Worm (Caenorhabditis elegans): ENCODE results near the gene K12H6.9.
A peak's percentile ranks its signal among the peaks of the same experiment; 100 is the strongest.

K12H6.9 gene

DNA sequence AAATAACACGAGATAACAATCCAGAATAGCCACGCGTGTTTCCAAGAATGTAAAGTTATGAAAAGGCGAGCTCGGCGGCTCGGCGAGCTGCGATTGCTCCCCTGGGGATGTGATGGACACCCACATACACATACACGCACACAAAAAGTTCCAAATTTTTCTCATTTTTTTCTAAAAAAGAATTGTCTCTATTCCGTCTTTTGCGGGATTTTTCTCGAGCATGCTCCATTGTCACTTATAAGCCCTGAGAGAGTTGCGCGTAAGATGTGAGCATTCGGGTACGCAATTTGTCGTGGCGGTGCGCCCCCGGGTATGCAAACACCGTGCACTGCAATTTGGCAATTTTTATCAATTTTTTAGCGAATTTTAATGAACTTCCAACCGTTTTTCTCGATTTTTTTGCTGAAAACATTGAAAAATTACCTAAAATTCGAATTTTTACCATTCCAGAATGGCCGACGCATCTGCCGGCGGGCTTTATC is 37.1 kb upstream of the K12H6.9 start, which contains the start of the genes F08D12.12 and srpa-72:
TSS of gene F08D12.12 (minus strand) at position 51 of the 482 bp plus-strand sequence.
TSS of gene srpa-72 (plus strand) at position 451 of the 482 bp plus-strand sequence.
- TF ChIP-seq tbx-37 (GFP tag; conservative IDR thresholded peaks at IDR 0.05), result no peak
- TF ChIP-seq tbx-11 (GFP tag; IDR thresholded peaks at IDR 0.05), result no peak
- TF ChIP-seq F13C5.2 (tag; optimal IDR thresholded peaks at IDR 0.05), result peak; percentile 46
- no peak for TF ChIP-seq ceh-13 (GFP tag; optimal IDR thresholded peaks at IDR 0.05)
- no peak for TF ChIP-seq ceh-36 (tag; optimal IDR thresholded peaks at IDR 0.05)
- TF ChIP-seq aly-1 (tag; optimal IDR thresholded peaks at IDR 0.05), result no peak
- no peak for TF ChIP-seq sea-1 (GFP tag; conservative IDR thresholded peaks at IDR 0.05)

DNA sequence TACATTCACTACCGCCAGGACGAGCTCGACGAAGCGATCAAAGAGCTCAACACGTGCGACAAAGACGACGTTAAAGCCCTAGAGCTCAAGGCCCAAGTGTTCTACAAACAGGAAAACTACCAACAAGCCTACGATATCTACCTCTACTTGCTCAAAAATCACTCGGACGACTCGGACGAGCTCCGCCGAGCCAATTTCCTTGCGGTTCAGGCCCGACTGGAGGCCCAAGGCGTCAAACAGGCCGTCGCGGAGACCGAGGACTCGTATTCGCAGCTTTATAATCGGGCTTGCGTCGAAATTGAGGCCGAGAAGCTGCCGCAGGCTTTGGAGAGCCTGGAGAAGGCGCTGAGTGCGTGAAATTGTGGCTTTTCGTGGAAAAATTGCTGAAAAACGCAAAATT is 36.4 kb upstream of the K12H6.9 start:
- no peak for TF ChIP-seq hmg-4 (GFP tag; optimal IDR thresholded peaks at IDR 0.05)
- TF ChIP-seq ama-1 (optimal IDR thresholded peaks at IDR 0.05), result no peak
- TF ChIP-seq flt-1 (GFP tag; IDR thresholded peaks at IDR 0.05), result no peak
- TF ChIP-seq pes-1 (GFP tag; IDR thresholded peaks at IDR 0.05), result no peak
- TF ChIP-seq scrt-1 (GFP tag; IDR thresholded peaks at IDR 0.05), result no peak
- no peak for TF ChIP-seq F13C5.2 (tag; optimal IDR thresholded peaks at IDR 0.05)
- TF ChIP-seq sea-1 (GFP tag; conservative IDR thresholded peaks at IDR 0.05), result no peak
- TF ChIP-seq ets-7 (tag; optimal IDR thresholded peaks at IDR 0.05), result no peak

- TF ChIP-seq ceh-13 (GFP tag; optimal IDR thresholded peaks at IDR 0.05) (no peak), F13C5.2 (tag; optimal IDR thresholded peaks at IDR 0.05) (no peak), scrt-1 (GFP tag; IDR thresholded peaks at IDR 0.05) (no peak), sea-1 (GFP tag; conservative IDR thresholded peaks at IDR 0.05) (no peak), hmg-4 (GFP tag; optimal IDR thresholded peaks at IDR 0.05) (no peak), tra-4 (tag; optimal IDR thresholded peaks at IDR 0.05) (no peak), pes-1 (GFP tag; IDR thresholded peaks at IDR 0.05) (no peak), B0310.2 (tag; optimal IDR thresholded peaks at IDR 0.05) (no peak), ceh-36 (tag; optimal IDR thresholded peaks at IDR 0.05) (no peak), ama-1 (optimal IDR thresholded peaks at IDR 0.05) (no peak), hnd-1 (tag; optimal IDR thresholded peaks at IDR 0.05) (no peak), flt-1 (GFP tag; IDR thresholded peaks at IDR 0.05) (no peak)
Observed at ce11 chrII:2791693-2792092, 32.5 kb upstream of the K12H6.9 start.

DNA sequence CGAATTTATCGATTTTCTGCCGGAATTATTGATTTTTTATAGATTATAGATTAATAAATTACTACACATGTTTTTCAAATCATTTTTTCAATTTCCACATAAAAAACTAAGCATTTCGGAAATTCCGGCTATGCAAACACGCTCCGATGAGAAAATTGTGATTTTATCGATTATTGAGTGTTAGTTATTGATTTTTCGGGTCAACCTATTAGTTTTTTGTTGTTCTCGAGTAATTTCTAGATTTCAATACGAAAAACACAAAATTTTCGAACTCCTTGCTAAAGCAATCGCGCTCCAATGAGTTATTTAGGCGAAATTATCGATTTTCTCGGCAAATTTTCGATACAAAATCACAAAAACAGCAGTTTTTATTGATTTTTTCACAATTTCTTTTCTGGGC is 28.8 kb upstream of the K12H6.9 start:
- TF ChIP-seq hmbx-1 (tag; optimal IDR thresholded peaks at IDR 0.05) (no peak), sea-1 (GFP tag; conservative IDR thresholded peaks at IDR 0.05) (no peak), ama-1 (optimal IDR thresholded peaks at IDR 0.05) (no peak), tbx-37 (GFP tag; conservative IDR thresholded peaks at IDR 0.05) (no peak), flt-1 (GFP tag; IDR thresholded peaks at IDR 0.05) (no peak), scrt-1 (GFP tag; IDR thresholded peaks at IDR 0.05) (no peak)

ce11 chrII:2796431-2796830 is 27.8 kb upstream of the K12H6.9 start:
- TF ChIP-seq scrt-1 (GFP tag; IDR thresholded peaks at IDR 0.05), result no peak
- TF ChIP-seq hmbx-1 (tag; optimal IDR thresholded peaks at IDR 0.05), result no peak
- TF ChIP-seq tra-4 (tag; optimal IDR thresholded peaks at IDR 0.05), result no peak
- no peak for TF ChIP-seq hmg-4 (GFP tag; optimal IDR thresholded peaks at IDR 0.05)
- TF ChIP-seq tbx-37 (GFP tag; conservative IDR thresholded peaks at IDR 0.05), result no peak
- TF ChIP-seq ceh-36 (tag; optimal IDR thresholded peaks at IDR 0.05), result no peak
- no peak for TF ChIP-seq pes-1 (GFP tag; IDR thresholded peaks at IDR 0.05)
- TF ChIP-seq ceh-13 (GFP tag; optimal IDR thresholded peaks at IDR 0.05), result no peak
- no peak for TF ChIP-seq hnd-1 (tag; optimal IDR thresholded peaks at IDR 0.05)
- TF ChIP-seq aly-1 (tag; optimal IDR thresholded peaks at IDR 0.05), result no peak
- no peak for TF ChIP-seq F13C5.2 (tag; optimal IDR thresholded peaks at IDR 0.05)
- no peak for TF ChIP-seq flt-1 (GFP tag; IDR thresholded peaks at IDR 0.05)
- no peak for TF ChIP-seq ama-1 (optimal IDR thresholded peaks at IDR 0.05)
- TF ChIP-seq B0310.2 (tag; optimal IDR thresholded peaks at IDR 0.05), result no peak
- no peak for TF ChIP-seq sea-1 (GFP tag; conservative IDR thresholded peaks at IDR 0.05)
- no peak for TF ChIP-seq ets-7 (tag; optimal IDR thresholded peaks at IDR 0.05)
- TF ChIP-seq tbx-11 (GFP tag; IDR thresholded peaks at IDR 0.05), result no peak

DNA sequence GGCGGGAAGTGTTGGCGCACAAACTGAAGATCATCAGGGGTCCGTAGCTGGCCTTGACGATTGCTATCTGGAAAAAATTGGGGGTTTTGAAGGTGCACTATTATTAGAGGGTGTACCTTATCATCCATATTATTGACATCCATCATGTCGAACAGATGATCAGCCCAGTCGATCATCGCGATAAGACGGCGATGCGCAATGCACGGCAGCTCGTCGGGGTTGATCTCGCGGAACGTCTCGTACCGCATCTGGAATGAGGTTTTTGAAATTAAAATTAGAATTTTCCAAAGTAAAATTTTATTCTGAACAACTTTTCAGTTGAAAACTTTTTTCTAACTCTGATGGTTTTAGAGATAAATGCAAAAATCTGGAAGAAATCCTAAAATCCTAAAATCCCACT is 26.3 kb upstream of the K12H6.9 start:
- TF ChIP-seq ceh-36 (tag; optimal IDR thresholded peaks at IDR 0.05), result no peak

- TF ChIP-seq tbx-11 (GFP tag; IDR thresholded peaks at IDR 0.05) (no peak), hmbx-1 (tag; optimal IDR thresholded peaks at IDR 0.05) (no peak), ama-1 (optimal IDR thresholded peaks at IDR 0.05) (no peak), tbx-37 (GFP tag; conservative IDR thresholded peaks at IDR 0.05) (no peak)
Observed at ce11 chrII:2800550-2801233, 23.5 kb upstream of the K12H6.9 start, which contains the start of gene nhr-119. Gene nhr-119, minus strand, starts transcription at chrII:2800600.

DNA sequence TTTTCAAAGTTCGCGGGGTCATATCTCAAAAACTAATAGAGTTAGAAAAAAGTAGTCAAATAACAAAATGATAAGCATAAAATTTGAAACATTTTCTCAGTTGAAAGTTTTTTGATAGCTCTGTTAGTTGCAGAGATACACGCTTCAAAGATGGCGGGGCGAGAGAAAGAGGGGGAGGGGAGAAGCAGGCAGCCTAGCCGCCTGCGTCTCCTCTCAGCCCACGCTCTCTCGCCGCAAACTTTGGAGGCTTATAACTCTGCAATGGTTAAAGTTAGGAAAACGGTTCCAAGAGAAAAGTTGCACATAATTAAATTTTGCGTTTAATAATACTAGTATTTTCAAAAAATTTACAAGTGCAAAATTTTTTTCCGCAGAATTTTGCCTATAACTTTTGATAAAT is 22.4 kb upstream of the K12H6.9 start:
- TF ChIP-seq tbx-37 (GFP tag; conservative IDR thresholded peaks at IDR 0.05) (no peak), tbx-11 (GFP tag; IDR thresholded peaks at IDR 0.05) (no peak), ets-7 (tag; optimal IDR thresholded peaks at IDR 0.05) (no peak), tra-4 (tag; optimal IDR thresholded peaks at IDR 0.05) (no peak), hnd-1 (tag; optimal IDR thresholded peaks at IDR 0.05) (no peak)
